Fruit fly (Drosophila melanogaster) S2 (cell line): ENCODE results near the gene CG4045.

Experiments
- CG8478 ChIP-seq: fragments of >200 bp; optimal IDR thresholded peaks from 2 replicates; lab custom pipeline; 2018
- CTCF ChIP-seq, 2 experiments: fragments of >200 bp; optimal IDR thresholded peaks; 2 replicates each; lab custom pipeline; 2018

DNA sequence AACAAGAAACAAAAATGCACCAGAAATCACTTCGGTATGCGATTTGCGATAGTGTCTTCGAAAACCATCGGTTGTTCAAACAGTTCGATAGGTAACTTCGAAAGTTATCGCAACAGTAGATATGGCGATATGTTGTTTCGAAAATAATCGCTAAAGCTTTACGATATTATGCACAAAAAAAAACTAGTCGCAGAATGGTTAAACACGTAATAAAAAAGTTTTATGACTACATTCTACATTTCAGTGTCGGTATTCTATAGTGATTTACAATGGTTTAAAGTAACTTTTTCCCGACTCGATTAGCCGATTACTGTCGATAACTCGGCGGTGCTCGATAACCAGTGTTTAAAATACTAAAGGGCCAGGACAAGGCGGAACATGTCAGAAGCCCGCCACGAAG lies 10.6 kb downstream of the CG4045 start, which contains the start of gene CG4281:
- TF ChIP-seq CG8478 (lab: Kevin White, UChicago) = no peak
- TF ChIP-seq CTCF (optimal IDR thresholded peaks at IDR 0.05; lab: Kevin White, UChicago) = no peak
